Fruit fly (Drosophila melanogaster) whole organism, embryonic: ENCODE results near the gene bin.

ENCODE experiments used
- B-H1 ChIP-seq: fragments of 200-800 bp; sonication (Bioruptor generic); IDR thresholded peaks from 3 replicates; pipeline ENCODE4 v1.3.6; 2022; ENCODE audit warnings: missing biosample characterization, missing genetic modification characterization
- CG10147 ChIP-seq: fragments of 200-800 bp; sonication (Bioruptor generic); optimal IDR thresholded peaks from 2 replicates; lab custom pipeline; 2019; ENCODE audit warnings: missing biosample characterization, mild to moderate bottlenecking, missing genetic modification characterization, moderate library complexity
- CG10366 ChIP-seq: fragments of 200-800 bp; sonication (Bioruptor generic); IDR thresholded peaks from 2 replicates; pipeline ENCODE4 v1.3.6; 2022; ENCODE audit warnings: missing biosample characterization, missing genetic modification characterization
- CG13894 ChIP-seq: fragments of 200-800 bp; sonication (Bioruptor generic); optimal IDR thresholded peaks from 3 replicates; lab custom pipeline; 2018; ENCODE audit warnings: missing biosample characterization, mild to moderate bottlenecking, missing genetic modification characterization, moderate library complexity
- CG31388 ChIP-seq: fragments of 200-800 bp; sonication (Bioruptor generic); optimal IDR thresholded peaks from 2 replicates; lab custom pipeline; 2016; ENCODE audit warnings: missing biosample characterization, missing genetic modification characterization
- CG31441 ChIP-seq: fragments of 200-800 bp; sonication (Bioruptor generic); IDR thresholded peaks from 2 replicates; pipeline ENCODE4 v1.3.6; 2022; ENCODE audit warnings: missing biosample characterization, missing genetic modification characterization
- CG4404 ChIP-seq: fragments of 200-800 bp; sonication (Bioruptor generic); IDR thresholded peaks from 2 replicates; pipeline ENCODE4 v1.3.6; 2022; ENCODE audit warnings: missing biosample characterization, missing genetic modification characterization
- CG6683 ChIP-seq: fragments of 200-800 bp; sonication (Bioruptor generic); optimal IDR thresholded peaks from 2 replicates; lab custom pipeline; 2017; ENCODE audit warnings: missing biosample characterization, mild to moderate bottlenecking, missing genetic modification characterization, missing genetic modification reagents
- CG6689 ChIP-seq: fragments of 200-800 bp; sonication (Bioruptor generic); IDR thresholded peaks from 2 replicates; pipeline ENCODE4 v1.3.6; 2022; ENCODE audit warnings: missing biosample characterization, missing genetic modification characterization
- CG7357 ChIP-seq: fragments of 200-800 bp; sonication (Bioruptor generic); IDR thresholded peaks from 3 replicates; pipeline ENCODE4 v1.3.6; 2022; ENCODE audit warnings: missing biosample characterization, missing genetic modification characterization
- CG7928 ChIP-seq: fragments of 200-800 bp; sonication (Bioruptor generic); optimal IDR thresholded peaks from 2 replicates; lab custom pipeline; 2017; ENCODE audit warnings: missing biosample characterization, mild to moderate bottlenecking, missing genetic modification characterization
- CG9437 ChIP-seq: fragments of 200-800 bp; sonication (Bioruptor generic); optimal IDR thresholded peaks from 2 replicates; lab custom pipeline; 2018; ENCODE audit warnings: missing biosample characterization, mild to moderate bottlenecking, missing genetic modification characterization
- CG9876 ChIP-seq: fragments of 200-800 bp; sonication (Bioruptor generic); optimal IDR thresholded peaks from 2 replicates; lab custom pipeline; 2016; ENCODE audit warnings: missing biosample characterization, missing genetic modification characterization
- Deaf1 ChIP-seq: fragments of 200-800 bp; optimal IDR thresholded peaks from 3 replicates; lab custom pipeline; 2019; ENCODE audit warnings: missing biosample characterization, mild to moderate bottlenecking, missing genetic modification characterization, moderate library complexity
- Dref ChIP-seq: fragments of 200-800 bp; sonication (Bioruptor generic); IDR thresholded peaks from 2 replicates; pipeline ENCODE4 v1.3.6; 2022; ENCODE audit warnings: missing biosample characterization, missing genetic modification characterization
- E2f1 ChIP-seq: fragments of 200-800 bp; sonication (Bioruptor generic); IDR thresholded peaks from 2 replicates; pipeline ENCODE4 v1.3.6; 2022; ENCODE audit warnings: missing biosample characterization, missing genetic modification characterization
- E2f2 ChIP-seq: fragments of 200-800 bp; sonication (Bioruptor generic); IDR thresholded peaks from 2 replicates; pipeline ENCODE4 v1.3.6; 2022; ENCODE audit warnings: missing biosample characterization, missing genetic modification characterization
- Hey ChIP-seq: fragments of 200-800 bp; sonication (Bioruptor generic); optimal IDR thresholded peaks from 3 replicates; lab custom pipeline; 2018; ENCODE audit warnings: missing biosample characterization, mild to moderate bottlenecking, missing genetic modification characterization
- Kr ChIP-seq: fragments of 200-800 bp; sonication (Bioruptor generic); optimal IDR thresholded peaks from 2 replicates; lab custom pipeline; 2017; ENCODE audit warnings: missing biosample characterization, mild to moderate bottlenecking, missing genetic modification characterization
- Lpt ChIP-seq: fragments of >200 bp; optimal IDR thresholded peaks from 2 replicates; lab custom pipeline; 2018; ENCODE audit warnings: missing biosample characterization, missing genetic modification characterization
- Med ChIP-seq: fragments of 200-800 bp; sonication (Bioruptor generic); peaks from one replicate; lab custom pipeline; 2016; ENCODE audit warnings: missing biosample characterization, missing genetic modification characterization, mild to moderate bottlenecking, inconsistent platforms, moderate library complexity
- NC2β ChIP-seq: fragments of 200-800 bp; sonication (Bioruptor generic); optimal IDR thresholded peaks from 2 replicates; lab custom pipeline; 2016; ENCODE audit warnings: missing biosample characterization, missing genetic modification characterization
- NfI ChIP-seq: fragments of 200-800 bp; sonication (Bioruptor generic); optimal IDR thresholded peaks from 3 replicates; lab custom pipeline; 2018; ENCODE audit warnings: missing biosample characterization, mild to moderate bottlenecking, missing genetic modification characterization, moderate library complexity
- Pdp1 ChIP-seq, 2 experiments: fragments of 200-800 bp; sonication (Bioruptor generic); optimal IDR thresholded peaks; 3 replicates each; lab custom pipeline; 2016; ENCODE audit warnings: missing biosample characterization in 2 of 2, missing genetic modification characterization in 2 of 2, mild to moderate bottlenecking in 1 of 2, moderate library complexity in 1 of 2
- al ChIP-seq: fragments of 200-800 bp; sonication (Bioruptor generic); IDR thresholded peaks from 2 replicates; pipeline ENCODE4 v1.3.6; 2022; ENCODE audit warnings: missing biosample characterization, missing genetic modification characterization
- bbx ChIP-seq: fragments of 200-800 bp; sonication (Bioruptor generic); IDR thresholded peaks from 2 replicates; pipeline ENCODE4 v1.3.6; 2022; ENCODE audit warnings: missing biosample characterization, missing genetic modification characterization; ENCODE audit not compliant: partially characterized antibody
- br ChIP-seq: fragments of >200 bp; optimal IDR thresholded peaks from 2 replicates; lab custom pipeline; 2017
- chif ChIP-seq, 2 experiments: fragments of 200-800 bp; sonication (Bioruptor generic); optimal IDR thresholded peaks; 3 replicates each; lab custom pipeline; 2016; ENCODE audit warnings: missing biosample characterization in 2 of 2, missing genetic modification characterization in 2 of 2
- chm ChIP-seq: fragments of 200-800 bp; sonication (Bioruptor generic); IDR thresholded peaks from 2 replicates; pipeline ENCODE4 v1.3.6; 2022; ENCODE audit warnings: missing biosample characterization, missing genetic modification characterization
- corto ChIP-seq: fragments of 200-800 bp; sonication (Bioruptor generic); optimal IDR thresholded peaks from 2 replicates; lab custom pipeline; 2016; ENCODE audit warnings: missing biosample characterization, mild to moderate bottlenecking, missing genetic modification characterization, moderate library complexity
- crc ChIP-seq: fragments of 200-800 bp; sonication (Bioruptor generic); optimal IDR thresholded peaks from 2 replicates; lab custom pipeline; 2016; ENCODE audit warnings: missing biosample characterization, missing genetic modification characterization
- croc ChIP-seq: fragments of 200-800 bp; sonication (Bioruptor generic); conservative IDR thresholded peaks from 3 replicates; pipeline ENCODE4 v1.3.6; 2022; ENCODE audit warnings: missing biosample characterization, missing genetic modification characterization
- dpn ChIP-seq, 2 experiments: fragments of 200-800 bp; sonication (Bioruptor generic); optimal IDR thresholded peaks; 3 replicates each; lab custom pipeline; 2016; ENCODE audit warnings: missing biosample characterization in 2 of 2, missing genetic modification characterization in 2 of 2
- dysf ChIP-seq: fragments of 200-800 bp; sonication (Bioruptor generic); IDR thresholded peaks from 3 replicates; pipeline ENCODE4 v1.3.6; 2022; ENCODE audit warnings: missing biosample characterization, missing genetic modification characterization
- ewg ChIP-seq: fragments of 200-800 bp; sonication (Bioruptor generic); optimal IDR thresholded peaks from 3 replicates; lab custom pipeline; 2017; ENCODE audit warnings: mild to moderate bottlenecking, missing biosample characterization, missing genetic modification reagents, missing genetic modification characterization
- ftz-f1 ChIP-seq: fragments of 200-800 bp; sonication (Bioruptor generic); optimal IDR thresholded peaks from 2 replicates; lab custom pipeline; 2016; ENCODE audit warnings: missing biosample characterization, missing genetic modification characterization
- gem ChIP-seq: fragments of 200-800 bp; sonication (Bioruptor generic); optimal IDR thresholded peaks from 2 replicates; lab custom pipeline; 2019; ENCODE audit warnings: missing biosample characterization, mild to moderate bottlenecking, missing genetic modification characterization, moderate library complexity
- gsb-n ChIP-seq: fragments of 200-800 bp; sonication (Bioruptor generic); optimal IDR thresholded peaks from 3 replicates; lab custom pipeline; 2018; ENCODE audit warnings: missing biosample characterization, mild to moderate bottlenecking, missing genetic modification characterization
- hbn ChIP-seq: fragments of 200-800 bp; sonication (Bioruptor generic); IDR thresholded peaks from 2 replicates; pipeline ENCODE4 v1.3.6; 2022; ENCODE audit warnings: missing biosample characterization, missing genetic modification characterization; ENCODE audit not compliant: partially characterized antibody
- ken ChIP-seq: fragments of 200-800 bp; sonication (Bioruptor generic); IDR thresholded peaks from 3 replicates; pipeline ENCODE4 v1.3.6; 2022; ENCODE audit warnings: missing biosample characterization, missing genetic modification characterization
- nerfin-1 ChIP-seq: fragments of 200-800 bp; sonication (Bioruptor generic); optimal IDR thresholded peaks from 3 replicates; lab custom pipeline; 2019; ENCODE audit warnings: missing biosample characterization, mild to moderate bottlenecking, missing genetic modification characterization, moderate library complexity
- nom ChIP-seq: fragments of 200-800 bp; sonication (Bioruptor generic); optimal IDR thresholded peaks from 2 replicates; lab custom pipeline; 2017; ENCODE audit warnings: missing biosample characterization, missing genetic modification characterization, mild to moderate bottlenecking, moderate library complexity, missing genetic modification reagents
- pita ChIP-seq: fragments of 200-800 bp; sonication (Bioruptor generic); optimal IDR thresholded peaks from 2 replicates; lab custom pipeline; 2017; ENCODE audit warnings: missing biosample characterization, mild to moderate bottlenecking, missing genetic modification characterization
- psq ChIP-seq: fragments of 200-800 bp; sonication (Bioruptor generic); optimal IDR thresholded peaks from 2 replicates; lab custom pipeline; 2017; ENCODE audit warnings: missing biosample characterization, missing genetic modification characterization
- seq ChIP-seq: fragments of 200-800 bp; sonication (Bioruptor generic); IDR thresholded peaks from 2 replicates; pipeline ENCODE4 v1.3.6; 2022; ENCODE audit warnings: missing biosample characterization, missing genetic modification characterization
- sim ChIP-seq: fragments of 200-800 bp; sonication (Bioruptor generic); IDR thresholded peaks from 2 replicates; pipeline ENCODE4 v1.3.6; 2022; ENCODE audit warnings: missing biosample characterization, missing genetic modification characterization
- sima ChIP-seq: fragments of 200-800 bp; sonication (Bioruptor generic); optimal IDR thresholded peaks from 2 replicates; lab custom pipeline; 2016; ENCODE audit warnings: missing biosample characterization, missing genetic modification characterization
- tin ChIP-seq: fragments of 200-800 bp; sonication (Bioruptor generic); optimal IDR thresholded peaks from 3 replicates; lab custom pipeline; 2016; ENCODE audit warnings: missing biosample characterization, missing genetic modification characterization
- zfh2 ChIP-seq: fragments of 200-800 bp; sonication (Bioruptor generic); optimal IDR thresholded peaks from 2 replicates; lab custom pipeline; 2016; ENCODE audit warnings: missing biosample characterization, missing genetic modification characterization

Gene bin

dm6 chr3L:6955254-6956229, 34.9 kb upstream of the bin start, which contains the start of the genes CG10077 and CG9948 (continued):
- TF ChIP-seq CG31388 (GFP tag; lab: Kevin White, UChicago): peak; percentile 63
- TF ChIP-seq dysf (GFP tag; lab: Robert Waterston, UW): peak; percentile 93
- TF ChIP-seq al (GFP tag; lab: Robert Waterston, UW): peak; percentile 79
- TF ChIP-seq gem: peak; percentile 95
- peak; percentile 58 to 90 for TF ChIP-seq dpn (GFP tag; optimal IDR thresholded peaks at IDR 0.05; lab: Kevin White, UChicago)
- TF ChIP-seq CG9876 (GFP tag; lab: Kevin White, UChicago): no peak
- TF ChIP-seq pita: no peak
- peak; percentile 86 for TF ChIP-seq NfI (GFP tag; lab: Kevin White, UChicago)
- peak; percentile 39 for TF ChIP-seq zfh2 (GFP tag; lab: Kevin White, UChicago)
- TF ChIP-seq CG31441: peak; percentile 90
- TF ChIP-seq CG6683 (GFP tag; lab: Kevin White, UChicago): peak; percentile 61
- TF ChIP-seq Pdp1 (GFP tag; optimal IDR thresholded peaks at IDR 0.05; lab: Kevin White, UChicago): peak; percentile 75 to 76
- peak; percentile 71 for TF ChIP-seq hbn (GFP tag; lab: Robert Waterston, UW)
- peak; percentile 72 for TF ChIP-seq E2f2 (GFP tag; lab: Robert Waterston, UW)
- no peak for TF ChIP-seq br
- peak; percentile 90 for TF ChIP-seq Med (GFP tag; lab: Kevin White, UChicago)
- peak; percentile 77 for TF ChIP-seq CG7357 (GFP tag; lab: Robert Waterston, UW)
- no peak for TF ChIP-seq sima (GFP tag; lab: Kevin White, UChicago)
- TF ChIP-seq Kr (GFP tag; lab: Kevin White, UChicago): no peak
- peak; percentile 40 for TF ChIP-seq NC2β (GFP tag; lab: Kevin White, UChicago)
- peak; percentile 88 for TF ChIP-seq tin (GFP tag; lab: Kevin White, UChicago)
- peak; percentile 86 for TF ChIP-seq CG10147 (GFP tag; lab: Kevin White, UChicago)
- TF ChIP-seq ken: peak; percentile 86
- peak; percentile 72 for TF ChIP-seq ewg (GFP tag; lab: Kevin White, UChicago)
- TF ChIP-seq CG13894 (tag; lab: Kevin White, UChicago): peak; percentile 90
- peak; percentile 90 for TF ChIP-seq CG6689 (GFP tag; lab: Robert Waterston, UW)
- peak; percentile 75 for TF ChIP-seq CG9437 (GFP tag; lab: Kevin White, UChicago)
- TF ChIP-seq nerfin-1 (tag; lab: Kevin White, UChicago): peak; percentile 85
- peak; percentile 44 for TF ChIP-seq crc (GFP tag; lab: Kevin White, UChicago)
- peak; percentile 32 to 77 for TF ChIP-seq chif (GFP tag; optimal IDR thresholded peaks at IDR 0.05; lab: Kevin White, UChicago)
- peak; percentile 90 for TF ChIP-seq chm (GFP tag; lab: Robert Waterston, UW)
- TF ChIP-seq ftz-f1: no peak
- peak; percentile 85 for TF ChIP-seq gsb-n
- peak; percentile 87 for TF ChIP-seq Dref
- peak; percentile 86 for TF ChIP-seq corto
- peak; percentile 37 for TF ChIP-seq CG7928 (GFP tag; lab: Kevin White, UChicago)
- TF ChIP-seq croc (GFP tag; lab: Robert Waterston, UW): peak; percentile 86
- TF ChIP-seq sim (GFP tag; lab: Robert Waterston, UW): peak; percentile 75; the same call in 1 of the 2 replicates
- no peak for TF ChIP-seq Lpt
- TF ChIP-seq CG10366 (GFP tag; lab: Robert Waterston, UW): peak; percentile 89
- TF ChIP-seq psq (GFP tag; lab: Kevin White, UChicago): peak; percentile 8
- TF ChIP-seq seq (GFP tag; lab: Robert Waterston, UW): peak; percentile 79
- TF ChIP-seq nom: peak; percentile 83
- TF ChIP-seq bbx: peak; percentile 76
- TF ChIP-seq Deaf1 (tag; lab: Kevin White, UChicago): peak; percentile 65
- TF ChIP-seq Hey (tag; lab: Kevin White, UChicago): no peak
- TF ChIP-seq CG4404 (GFP tag; lab: Robert Waterston, UW): peak; percentile 73
- TF ChIP-seq B-H1 (GFP tag; lab: Robert Waterston, UW): peak; percentile 86
- peak; percentile 88 for TF ChIP-seq E2f1 (GFP tag; lab: Robert Waterston, UW)
